Worm (Caenorhabditis elegans) whole organism, late embryonic: Measurements from ENCODE around the gene ran-3.

Source experiments
- C08G9.2 ChIP-seq: sonication (generic microtip); optimal IDR thresholded peaks from 2 replicates; lab custom pipeline; 2016; ENCODE audit warnings: mild to moderate bottlenecking, missing genetic modification characterization, moderate library complexity, missing compliant biosample characterization
- F13H6.1 ChIP-seq: sonication (generic microtip); optimal IDR thresholded peaks from 2 replicates; lab custom pipeline; 2016; ENCODE audit warnings: missing genetic modification characterization, missing compliant biosample characterization
- T23F11.4 ChIP-seq: fragments of 200-800 bp; sonication (Bioruptor generic); optimal IDR thresholded peaks from 2 replicates; lab custom pipeline; 2018; ENCODE audit warnings: mild to moderate bottlenecking, missing genetic modification characterization, missing compliant biosample characterization
- ceh-18 ChIP-seq: sonication (generic microtip); optimal IDR thresholded peaks from 2 replicates; lab custom pipeline; 2016; ENCODE audit warnings: missing genetic modification characterization, missing compliant biosample characterization
- ceh-31 ChIP-seq: sonication (generic microtip); optimal IDR thresholded peaks from 2 replicates; lab custom pipeline; 2016; ENCODE audit warnings: missing genetic modification characterization, missing compliant biosample characterization
- ceh-34 ChIP-seq: sonication (generic microtip); optimal IDR thresholded peaks from 2 replicates; lab custom pipeline; 2016; ENCODE audit warnings: mild to moderate bottlenecking, missing genetic modification characterization, missing compliant biosample characterization
- ceh-6 ChIP-seq: fragments of 200-800 bp; sonication (Bioruptor generic); optimal IDR thresholded peaks from 2 replicates; lab custom pipeline; 2018; ENCODE audit warnings: mild to moderate bottlenecking, missing genetic modification characterization, missing compliant biosample characterization
- ceh-9 ChIP-seq: sonication (generic microtip); optimal IDR thresholded peaks from 2 replicates; lab custom pipeline; 2016; ENCODE audit warnings: mild to moderate bottlenecking, missing genetic modification characterization, inconsistent platforms, missing compliant biosample characterization
- che-1 ChIP-seq: sonication (generic microtip); optimal IDR thresholded peaks from 2 replicates; lab custom pipeline; 2016; ENCODE audit warnings: mild to moderate bottlenecking, missing genetic modification characterization, missing compliant biosample characterization
- dmd-4 ChIP-seq: sonication (generic microtip); optimal IDR thresholded peaks from 2 replicates; lab custom pipeline; 2016; ENCODE audit warnings: borderline replicate concordance, missing genetic modification characterization, missing compliant biosample characterization
- dve-1 ChIP-seq: sonication (generic microtip); optimal IDR thresholded peaks from 2 replicates; lab custom pipeline; 2017; ENCODE audit warnings: antibody characterized with exemption, mild to moderate bottlenecking, missing genetic modification characterization, missing compliant biosample characterization
- elt-2 ChIP-seq: sonication (generic microtip); optimal IDR thresholded peaks from 2 replicates; lab custom pipeline; 2016; ENCODE audit warnings: missing genetic modification reagents, missing genetic modification characterization, missing compliant biosample characterization
- eyg-1 ChIP-seq: sonication (generic microtip); optimal IDR thresholded peaks from 2 replicates; lab custom pipeline; 2016; ENCODE audit warnings: missing genotype, missing genetic modification characterization, missing compliant biosample characterization
- fkh-10 ChIP-seq: fragments of 150-350 bp; optimal IDR thresholded peaks from 2 replicates; lab custom pipeline; 2014; ENCODE audit warnings: missing biosample characterization, missing genetic modification reagents, missing genetic modification characterization
- fkh-6 ChIP-seq: sonication (generic microtip); optimal IDR thresholded peaks from 2 replicates; lab custom pipeline; 2016; ENCODE audit warnings: missing genetic modification characterization, missing compliant biosample characterization
- gmeb-2 ChIP-seq: sonication (generic microtip); optimal IDR thresholded peaks from 2 replicates; lab custom pipeline; 2016; ENCODE audit warnings: missing genetic modification characterization, inconsistent platforms, missing compliant biosample characterization
- hlh-13 ChIP-seq: fragments of 200-800 bp; sonication (Bioruptor generic); optimal IDR thresholded peaks from 2 replicates; lab custom pipeline; 2018; ENCODE audit warnings: mild to moderate bottlenecking, missing genetic modification characterization, missing compliant biosample characterization
- hlh-15 ChIP-seq: sonication (generic microtip); optimal IDR thresholded peaks from 2 replicates; lab custom pipeline; 2016; ENCODE audit warnings: missing genetic modification characterization, missing compliant biosample characterization
- hlh-30 ChIP-seq: sonication (generic microtip); optimal IDR thresholded peaks from 2 replicates; lab custom pipeline; 2017; ENCODE audit warnings: antibody characterized with exemption, missing genetic modification characterization, missing compliant biosample characterization; ENCODE audit not compliant: insufficient read depth
- hlh-6 ChIP-seq: sonication (generic microtip); optimal IDR thresholded peaks from 2 replicates; lab custom pipeline; 2016; ENCODE audit warnings: missing genotype, missing genetic modification characterization, missing compliant biosample characterization
- lim-6 ChIP-seq: sonication (generic microtip); optimal IDR thresholded peaks from 2 replicates; lab custom pipeline; 2016; ENCODE audit warnings: missing genetic modification characterization, missing compliant biosample characterization
- madf-2 ChIP-seq: sonication (generic microtip); optimal IDR thresholded peaks from 2 replicates; lab custom pipeline; 2017; ENCODE audit warnings: missing genetic modification characterization, missing compliant biosample characterization
- mec-3 ChIP-seq: sonication (generic microtip); optimal IDR thresholded peaks from 2 replicates; lab custom pipeline; 2016; ENCODE audit warnings: borderline replicate concordance, missing genetic modification characterization, missing compliant biosample characterization
- odd-2 ChIP-seq: sonication (generic microtip); optimal IDR thresholded peaks from 2 replicates; lab custom pipeline; 2017; ENCODE audit warnings: antibody characterized with exemption, mild to moderate bottlenecking, missing genetic modification characterization, missing compliant biosample characterization
- pag-3 ChIP-seq: sonication (generic microtip); optimal IDR thresholded peaks from 2 replicates; lab custom pipeline; 2016; ENCODE audit warnings: missing compliant biosample characterization, missing genetic modification characterization, borderline replicate concordance
- pax-1 ChIP-seq: fragments of 150-350 bp; optimal IDR thresholded peaks from 2 replicates; lab custom pipeline; 2014; ENCODE audit warnings: missing biosample characterization, missing genetic modification characterization
- rnt-1 ChIP-seq: sonication (generic microtip); optimal IDR thresholded peaks from 2 replicates; lab custom pipeline; 2016; ENCODE audit warnings: missing genetic modification characterization, missing compliant biosample characterization
- sdc-2 ChIP-seq: sonication (generic microtip); optimal IDR thresholded peaks from 2 replicates; lab custom pipeline; 2016; ENCODE audit warnings: missing genotype, missing genetic modification characterization, missing compliant biosample characterization
- sox-2 ChIP-seq: fragments of 200-800 bp; sonication (Bioruptor generic); IDR thresholded peaks from 2 replicates; pipeline ENCODE4 v1.3.6; 2022; ENCODE audit warnings: missing genetic modification reagents, missing genetic modification characterization, missing compliant biosample characterization
- sox-4 ChIP-seq: sonication (generic microtip); optimal IDR thresholded peaks from 2 replicates; lab custom pipeline; 2017; ENCODE audit warnings: mild to moderate bottlenecking, missing genetic modification characterization, inconsistent platforms, missing compliant biosample characterization
- syd-9 ChIP-seq: sonication (generic microtip); optimal IDR thresholded peaks from 2 replicates; lab custom pipeline; 2016; ENCODE audit warnings: mild to moderate bottlenecking, missing genetic modification characterization, moderate library complexity, missing compliant biosample characterization
- unc-42 ChIP-seq: sonication (generic microtip); optimal IDR thresholded peaks from 2 replicates; lab custom pipeline; 2016; ENCODE audit warnings: missing genotype, missing genetic modification characterization, missing compliant biosample characterization
- zip-5 ChIP-seq: sonication (generic microtip); optimal IDR thresholded peaks from 2 replicates; lab custom pipeline; 2016; ENCODE audit warnings: missing genetic modification characterization, missing compliant biosample characterization
- ztf-16 ChIP-seq: sonication (generic microtip); optimal IDR thresholded peaks from 2 replicates; lab custom pipeline; 2017; ENCODE audit warnings: missing genetic modification characterization, missing compliant biosample characterization

The ran-3 gene

DNA sequence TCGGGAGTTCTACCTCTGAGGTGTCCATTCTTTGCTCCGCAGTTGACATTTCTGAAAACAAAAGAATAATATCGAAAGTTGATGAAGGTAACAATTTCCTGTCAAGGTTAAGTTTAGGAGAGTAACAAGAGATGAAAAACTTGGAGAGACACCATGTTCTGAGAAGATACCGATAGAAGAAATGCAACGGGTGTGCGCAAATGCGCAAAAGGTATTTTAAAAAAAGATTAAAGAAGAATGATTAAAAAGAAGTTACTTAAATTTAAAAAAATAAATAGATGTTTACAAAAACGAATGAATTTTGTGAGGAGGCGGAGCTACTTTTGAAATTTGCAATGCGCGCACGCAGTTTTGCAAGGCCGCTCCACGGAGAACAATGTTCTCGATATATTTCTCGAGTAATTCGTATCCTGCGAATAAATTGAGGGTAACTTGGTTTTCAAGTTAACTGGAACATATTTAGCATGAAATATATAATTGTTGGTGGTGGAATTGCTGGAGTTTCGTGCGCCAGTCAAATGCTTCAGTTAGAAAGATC lies at the start of gene ran-3, which contains the start of gene C26D10.3 (continued):
- no peak for TF ChIP-seq dve-1
- peak; percentile 47 for TF ChIP-seq pax-1
- peak; percentile 47 for TF ChIP-seq ceh-31 (tag; lab: Kevin White, UChicago)
- no peak for TF ChIP-seq hlh-30 (tag; lab: Kevin White, UChicago)
- TF ChIP-seq dmd-4: no peak
- TF ChIP-seq zip-5 (tag; lab: Kevin White, UChicago): peak; percentile 40
- no peak for TF ChIP-seq F13H6.1 (tag; lab: Kevin White, UChicago)
- peak; percentile 13 for TF ChIP-seq che-1 (tag; lab: Kevin White, UChicago)
- peak; percentile 24 for TF ChIP-seq C08G9.2 (tag; lab: Kevin White, UChicago)
- no peak for TF ChIP-seq hlh-6 (tag; lab: Kevin White, UChicago)
- peak; percentile 59 for TF ChIP-seq fkh-6
- TF ChIP-seq hlh-15 (tag; lab: Kevin White, UChicago): no peak
- peak; percentile 18 for TF ChIP-seq unc-42 (tag; lab: Kevin White, UChicago)
- peak; percentile 42 for TF ChIP-seq gmeb-2 (tag; lab: Kevin White, UChicago)
- TF ChIP-seq pag-3 (tag; lab: Kevin White, UChicago): no peak
- no peak for TF ChIP-seq sox-4

- TF ChIP-seq sox-2 (no peak), ceh-18 (tag; lab: Kevin White, UChicago) (no peak), lim-6 (tag; lab: Kevin White, UChicago) (no peak), ztf-16 (tag; lab: Kevin White, UChicago) (no peak), ceh-34 (no peak)
These were observed 45.3 kb upstream of the ran-3 start for ce11 chrII:8370194-8370593.

DNA sequence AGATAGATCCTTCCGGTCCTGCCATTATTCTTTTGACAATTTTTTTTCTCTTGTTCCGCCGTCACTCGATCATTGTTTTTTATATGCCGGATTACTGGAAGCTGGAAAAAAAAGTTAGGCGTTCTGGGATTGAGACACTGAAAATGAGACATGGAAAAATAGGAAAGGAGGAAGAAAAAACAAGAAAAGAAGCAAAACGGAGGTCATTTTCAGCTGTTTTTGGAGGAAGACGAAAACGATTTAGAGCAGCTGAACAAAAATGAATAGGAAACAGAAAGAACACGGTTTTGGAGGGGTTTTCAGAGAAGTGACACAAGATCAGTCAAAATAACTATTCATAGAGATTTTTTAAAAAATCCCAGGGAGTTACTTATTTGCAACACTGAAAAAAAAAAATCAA lies 44.2 kb upstream of the ran-3 start, which contains the start of gene amt-3:
TSS of gene amt-3 (minus strand) at position 101 of the 400 bp plus-strand sequence.
- TF ChIP-seq eyg-1 (tag; lab: Kevin White, UChicago): no peak
- no peak for TF ChIP-seq odd-2 (tag; lab: Kevin White, UChicago)
- TF ChIP-seq zip-5 (tag; lab: Kevin White, UChicago): no peak
- TF ChIP-seq fkh-10 (GFP tag; lab: Kevin White, UChicago): no peak

DNA sequence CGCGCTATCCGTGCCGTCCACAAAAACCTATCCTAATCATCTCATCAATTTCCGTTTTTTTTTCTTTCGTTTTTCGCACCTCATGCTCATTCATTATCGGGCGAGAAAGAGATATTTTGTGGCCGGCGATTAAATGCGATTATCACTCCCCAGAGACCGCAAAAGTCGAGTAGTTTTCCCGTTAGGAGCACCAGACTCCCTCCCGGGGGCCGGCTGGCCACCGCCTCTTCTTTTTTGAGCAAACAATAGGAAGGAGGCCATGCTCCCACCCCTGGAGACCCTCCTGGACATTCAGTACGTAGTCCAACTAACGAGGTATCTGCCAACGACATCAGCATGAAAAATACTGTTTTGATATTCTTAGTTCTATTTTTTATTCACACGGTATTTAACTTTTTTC lies 35.6 kb upstream of the ran-3 start, which contains the start of gene M195.2:
TSS of gene M195.2 (plus strand) at position 301 of the 400 bp plus-strand sequence.
- TF ChIP-seq sdc-2 (no peak), hlh-13 (GFP tag; lab: Kevin White, UChicago) (no peak), T23F11.4 (GFP tag; lab: Kevin White, UChicago) (no peak), elt-2 (tag; lab: Kevin White, UChicago) (no peak), fkh-10 (GFP tag; lab: Kevin White, UChicago) (no peak), rnt-1 (tag; lab: Kevin White, UChicago) (no peak), sox-2 (no peak), ceh-6 (GFP tag; lab: Kevin White, UChicago) (no peak), mec-3 (no peak), syd-9 (no peak), madf-2 (tag; lab: Kevin White, UChicago) (no peak), ceh-31 (tag; lab: Kevin White, UChicago) (no peak)

ce11 chrII:8359350-8359749 lies 34.5 kb upstream of the ran-3 start, which contains the start of gene col-77:
Gene col-77, minus strand, starts transcription at chrII:8359381.
- no peak for TF ChIP-seq ceh-9 (tag; lab: Kevin White, UChicago)
- TF ChIP-seq sox-4: no peak
- no peak for TF ChIP-seq hlh-6 (tag; lab: Kevin White, UChicago)
- no peak for TF ChIP-seq fkh-10 (GFP tag; lab: Kevin White, UChicago)
